Worm (Caenorhabditis elegans) whole organism, L4 larva: ENCODE data around the gene htrl-1.

Experiments
- ama-1 ChIP-seq: fragments of 150-350 bp; optimal IDR thresholded peaks from 2 replicates; lab custom pipeline; 2014; ENCODE audit warnings: inconsistent platforms, mixed read lengths
- ces-1 ChIP-seq: fragments of 150-350 bp; sonication (generic microtip); optimal IDR thresholded peaks from 4 replicates; lab custom pipeline; 2014; ENCODE audit warnings: missing biosample characterization, missing genetic modification reagents, missing genetic modification characterization
- fkh-10 ChIP-seq: fragments of 150-350 bp; optimal IDR thresholded peaks from 2 replicates; lab custom pipeline; 2014; ENCODE audit warnings: missing biosample characterization, missing genetic modification reagents, missing genetic modification characterization
- lin-13 ChIP-seq: fragments of 150-350 bp; optimal IDR thresholded peaks from 2 replicates; lab custom pipeline; 2014; ENCODE audit warnings: missing biosample characterization, missing genetic modification reagents, missing genetic modification characterization
- lin-39 ChIP-seq: fragments of 150-350 bp; optimal IDR thresholded peaks from 2 replicates; lab custom pipeline; 2014; ENCODE audit warnings: missing biosample characterization, missing genetic modification reagents, missing genetic modification characterization
- lir-3 ChIP-seq: sonication (generic microtip); optimal IDR thresholded peaks from 2 replicates; lab custom pipeline; 2016; ENCODE audit warnings: mild to moderate bottlenecking, missing genetic modification characterization, missing compliant biosample characterization
- nhr-237 ChIP-seq: sonication (generic microtip); optimal IDR thresholded peaks from 2 replicates; lab custom pipeline; 2017; ENCODE audit warnings: missing biosample characterization, missing genetic modification characterization

DNA sequence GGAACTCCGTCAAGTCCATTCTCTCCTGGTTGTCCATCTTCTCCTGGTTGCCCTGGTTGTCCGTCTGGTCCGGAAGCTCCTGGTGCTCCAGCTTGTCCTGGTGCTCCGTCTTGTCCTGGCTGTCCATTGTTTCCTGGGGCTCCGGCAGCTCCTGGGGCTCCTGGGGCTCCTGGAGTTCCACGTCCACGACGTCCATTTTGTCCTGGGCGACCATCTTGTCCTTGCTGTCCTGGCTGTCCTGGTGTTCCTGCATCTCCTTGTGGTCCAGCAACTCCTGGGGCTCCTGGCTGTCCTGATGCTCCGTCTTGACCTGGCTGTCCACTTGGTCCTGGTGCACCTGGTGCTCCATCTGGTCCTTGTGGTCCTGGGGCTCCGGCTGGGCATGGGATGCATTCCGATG, 46.8 kb downstream of the htrl-1 start:
- TF ChIP-seq ces-1 (GFP tag; lab: Kevin White, UChicago) (no peak), lin-13 (GFP tag; lab: Kevin White, UChicago) (no peak), nhr-237 (tag; lab: Kevin White, UChicago) (no peak), lir-3 (tag; lab: Kevin White, UChicago) (no peak), fkh-10 (GFP tag; lab: Kevin White, UChicago) (no peak), ama-1 (no peak), lin-39 (tag; lab: Kevin White, UChicago) (no peak)
